Worm (Caenorhabditis elegans): Measurements from ENCODE around the gene pho-7.
A peak's percentile ranks its signal among the peaks of the same experiment; 100 is the strongest.

- TF ChIP-seq mep-1 (tag; optimal IDR thresholded peaks at IDR 0.05) (no peak), bed-3 (GFP tag; optimal IDR thresholded peaks at IDR 0.05) (no peak), unc-62 (GFP tag; optimal IDR thresholded peaks at IDR 0.05) (peak; percentile 66), mab-5 (tag; optimal IDR thresholded peaks at IDR 0.05) (no peak), pha-4 (tag; optimal IDR thresholded peaks at IDR 0.05) (no peak), nhr-237 (tag; optimal IDR thresholded peaks at IDR 0.05) (no peak), nhr-12 (tag; optimal IDR thresholded peaks at IDR 0.05) (no peak), blmp-1 (tag; optimal IDR thresholded peaks at IDR 0.05) (no peak), ham-2 (GFP tag; optimal IDR thresholded peaks at IDR 0.05) (peak; percentile 32), lin-32 (GFP tag; optimal IDR thresholded peaks at IDR 0.05) (no peak), lsy-2 (tag; optimal IDR thresholded peaks at IDR 0.05) (no peak), elt-1 (tag; optimal IDR thresholded peaks at IDR 0.05; ENCODE audit: borderline replicate concordance, insufficient read depth) (peak; percentile 91), zip-8 (tag; optimal IDR thresholded peaks at IDR 0.05) (peak; percentile 88), mls-2 (tag; optimal IDR thresholded peaks at IDR 0.05) (no peak)
Measured at ce11 chrX:10932087-10932486, 9.1 kb downstream of the pho-7 start.
